Worm (Caenorhabditis elegans) whole organism, young adult: ENCODE data around the gene npp-18.

Experiments used
- B0336.3 ChIP-seq: fragments of 200-800 bp; sonication (Bioruptor generic); IDR thresholded peaks from 2 replicates; pipeline ENCODE4 v1.3.6; 2022; ENCODE audit warnings: missing genetic modification characterization, missing compliant biosample characterization
- C17E4.6 ChIP-seq: fragments of 200-800 bp; sonication (Bioruptor generic); IDR thresholded peaks from 2 replicates; pipeline ENCODE4 v1.3.6; 2022; ENCODE audit warnings: missing genetic modification reagents, missing genetic modification characterization, missing compliant biosample characterization
- F23B12.7 ChIP-seq: sonication (generic microtip); optimal IDR thresholded peaks from 2 replicates; lab custom pipeline; 2017; ENCODE audit warnings: missing genetic modification characterization, mild to moderate bottlenecking, missing compliant biosample characterization, antibody characterized with exemption, moderate library complexity; ENCODE audit not compliant: insufficient read depth
- F52B5.7 ChIP-seq: sonication (generic microtip); optimal IDR thresholded peaks from 2 replicates; lab custom pipeline; 2016; ENCODE audit warnings: mild to moderate bottlenecking, missing genetic modification characterization, missing compliant biosample characterization
- ama-1 ChIP-seq, 3 experiments: fragments of 150-350 bp in 1 of 3; sonication (generic microtip) in 2 of 3; optimal IDR thresholded peaks; 2 replicates each; lab custom pipeline; 2014 to 2018; ENCODE audit warnings: missing biosample characterization in 2 of 3, missing genetic modification characterization in 2 of 3, missing genetic modification reagents in 2 of 3
- atf-7 ChIP-seq: sonication (generic microtip); optimal IDR thresholded peaks from 2 replicates; lab custom pipeline; 2017; ENCODE audit warnings: mild to moderate bottlenecking, missing genetic modification characterization, missing compliant biosample characterization
- athp-1 ChIP-seq: sonication (generic microtip); optimal IDR thresholded peaks from 2 replicates; lab custom pipeline; 2017; ENCODE audit warnings: mild to moderate bottlenecking, missing genetic modification characterization, missing compliant biosample characterization
- attf-5 ChIP-seq: fragments of 200-800 bp; sonication (Bioruptor generic); optimal IDR thresholded peaks from 2 replicates; lab custom pipeline; 2018; ENCODE audit warnings: mild to moderate bottlenecking, missing genetic modification characterization, missing compliant biosample characterization
- attf-6 ChIP-seq: fragments of 200-800 bp; sonication (Bioruptor generic); IDR thresholded peaks from 2 replicates; pipeline ENCODE4 v1.3.6; 2022; ENCODE audit warnings: missing genetic modification reagents, missing genetic modification characterization, missing compliant biosample characterization
- cebp-1 ChIP-seq, 2 experiments: fragments of 200-800 bp in 1 of 2; sonication (Bioruptor generic) in 1 of 2; sonication (generic microtip) in 1 of 2; IDR thresholded peaks in 1 of 2; optimal IDR thresholded peaks in 1 of 2; 2 replicates each; pipeline versions ENCODE4 v1.3.6 to Lab custom; 2017 to 2022; ENCODE audit warnings: missing compliant biosample characterization in 2 of 2, missing genetic modification characterization in 2 of 2, mild to moderate bottlenecking in 1 of 2, missing genetic modification reagents in 1 of 2, moderate library complexity in 1 of 2
- dox-1 ChIP-seq: fragments of 200-800 bp; sonication (Bioruptor generic); IDR thresholded peaks from 2 replicates; pipeline ENCODE4 v1.3.6; 2022; ENCODE audit warnings: missing genetic modification reagents, missing genetic modification characterization, missing compliant biosample characterization
- egrh-3 ChIP-seq: fragments of 200-800 bp; sonication (Bioruptor generic); IDR thresholded peaks from 2 replicates; pipeline ENCODE4 v1.3.6; 2022; ENCODE audit warnings: missing genetic modification reagents, missing genetic modification characterization, missing compliant biosample characterization
- fkh-3 ChIP-seq: sonication (generic microtip); optimal IDR thresholded peaks from 2 replicates; lab custom pipeline; 2016; ENCODE audit warnings: mild to moderate bottlenecking, missing genetic modification characterization, missing compliant biosample characterization
- hmg-20 ChIP-seq: fragments of 200-800 bp; sonication (Bioruptor generic); IDR thresholded peaks from 2 replicates; pipeline ENCODE4 v1.3.6; 2022; ENCODE audit warnings: missing genetic modification reagents, missing genetic modification characterization, missing compliant biosample characterization
- lin-35 ChIP-seq, 3 experiments: fragments of 150-350 bp in 2 of 3; sonication (generic microtip) in 1 of 3; optimal IDR thresholded peaks; 2 replicates each; lab custom pipeline; 2014 to 2018; ENCODE audit warnings: missing biosample characterization in 3 of 3, missing genetic modification characterization in 3 of 3, missing genetic modification reagents in 3 of 3
- lin-40 ChIP-seq: sonication (generic microtip); optimal IDR thresholded peaks from 2 replicates; lab custom pipeline; 2016; ENCODE audit warnings: missing genetic modification characterization, mild to moderate bottlenecking, missing compliant biosample characterization, missing genotype, missing genetic modification reagents
- tbp1 ChIP-seq: fragments of 200-800 bp; sonication (Bioruptor generic); optimal IDR thresholded peaks from 2 replicates; lab custom pipeline; 2018; ENCODE audit warnings: mild to moderate bottlenecking, missing genetic modification characterization, missing compliant biosample characterization
- tlf-1 ChIP-seq: fragments of 200-800 bp; sonication (Bioruptor generic); optimal IDR thresholded peaks from 2 replicates; lab custom pipeline; 2018; ENCODE audit warnings: mild to moderate bottlenecking, missing genetic modification characterization, missing compliant biosample characterization
- zfh-2 ChIP-seq: fragments of 200-800 bp; sonication (Bioruptor generic); conservative IDR thresholded peaks from 2 replicates; pipeline ENCODE4 v1.3.6; 2022; ENCODE audit warnings: missing genetic modification reagents, missing genetic modification characterization, missing compliant biosample characterization
- ztf-25 ChIP-seq: fragments of 200-800 bp; sonication (Bioruptor generic); IDR thresholded peaks from 2 replicates; pipeline ENCODE4 v1.3.6; 2022; ENCODE audit warnings: missing genetic modification reagents, missing genetic modification characterization, missing compliant biosample characterization
- ztf-6 ChIP-seq: fragments of 200-800 bp; sonication (Bioruptor generic); IDR thresholded peaks from 2 replicates; pipeline ENCODE4 v1.3.6; 2022; ENCODE audit warnings: missing genetic modification reagents, missing genetic modification characterization, missing compliant biosample characterization

npp-18 gene

DNA sequence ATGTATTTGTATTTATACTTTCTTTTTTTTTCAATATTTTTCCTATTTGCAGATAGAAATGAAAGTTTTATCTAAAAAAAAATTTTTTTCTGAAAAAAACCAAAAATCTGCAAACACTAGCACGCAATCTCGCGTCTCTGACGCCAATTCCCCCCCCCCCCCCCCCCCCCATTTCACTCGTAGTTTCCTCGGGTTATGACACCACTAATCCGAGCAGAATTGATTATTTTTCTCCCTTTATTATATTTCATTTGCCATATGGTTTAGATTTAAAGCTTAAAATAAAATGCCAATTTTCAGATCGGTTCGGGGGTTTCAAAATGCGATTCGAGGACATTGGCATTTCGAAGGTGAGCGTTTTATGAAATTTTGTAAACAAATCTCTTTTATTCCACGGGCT lies 50.1 kb downstream of the npp-18 start, which contains the start of gene mtm-6:
Gene mtm-6, plus strand, starts transcription at position 301 of the 400 bp plus-strand sequence.
- TF ChIP-seq B0336.3 (peak; percentile 43; the same call in 1 of the 2 replicates), C17E4.6 (GFP tag; lab: Robert Waterston, UW) (no peak), dox-1 (GFP tag; lab: Robert Waterston, UW) (peak; percentile 35; the same call in 1 of the 2 replicates), fkh-3 (peak; percentile 49), cebp-1 (GFP tag; IDR thresholded peaks at IDR 0.05; lab: Robert Waterston, UW) (no peak), cebp-1 (tag; optimal IDR thresholded peaks at IDR 0.05; lab: Kevin White, UChicago) (peak; percentile 43), F23B12.7 (tag; lab: Kevin White, UChicago) (no peak), ama-1 (optimal IDR thresholded peaks at IDR 0.05; lab: Kevin White, UChicago) (no peak), ama-1 (GFP tag; optimal IDR thresholded peaks at IDR 0.05; lab: Kevin White, UChicago) (no peak), attf-5 (peak; percentile 9), tbp1 (GFP tag; lab: Kevin White, UChicago) (peak; percentile 6), atf-7 (tag; lab: Kevin White, UChicago) (peak; percentile 27), athp-1 (peak; percentile 25), F52B5.7 (tag; lab: Kevin White, UChicago) (no peak), lin-40 (tag; lab: Kevin White, UChicago) (no peak), lin-35 (GFP tag; optimal IDR thresholded peaks at IDR 0.05; lab: Kevin White, UChicago) (no peak), ztf-6 (GFP tag; lab: Robert Waterston, UW) (no peak), ztf-25 (GFP tag; lab: Robert Waterston, UW) (no peak), egrh-3 (GFP tag; lab: Robert Waterston, UW) (peak; percentile 40; the same call in 1 of the 2 replicates), hmg-20 (GFP tag; lab: Robert Waterston, UW) (no peak), tlf-1 (GFP tag; lab: Kevin White, UChicago) (peak; percentile 41)

DNA sequence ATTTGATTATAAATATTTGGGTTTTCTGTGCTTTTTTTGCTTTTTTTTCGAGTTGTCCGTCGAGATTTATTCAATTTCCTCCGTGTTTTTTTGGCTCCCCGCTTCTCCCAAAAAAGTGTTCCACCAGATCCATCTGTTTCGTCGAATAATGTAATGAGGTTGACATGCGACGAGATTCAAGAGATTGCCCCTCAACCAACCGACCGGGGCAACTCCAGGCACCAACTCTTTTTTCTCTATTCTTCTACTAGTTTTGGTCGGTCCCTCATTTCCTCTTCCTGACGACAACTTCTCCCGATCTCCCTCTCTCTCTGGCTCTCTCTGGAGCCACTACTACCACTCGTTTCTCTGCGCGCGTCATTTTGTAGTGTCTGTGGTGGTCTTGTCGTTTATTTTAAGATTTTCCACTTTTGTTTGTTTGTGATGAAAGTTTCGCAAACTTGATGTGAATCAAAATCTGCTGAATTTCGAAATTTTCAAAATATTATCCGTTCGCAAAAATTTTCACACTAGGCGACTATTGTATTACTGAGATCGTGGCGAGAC lies 51.2 kb downstream of the npp-18 start:
- TF ChIP-seq attf-6 (GFP tag; lab: Robert Waterston, UW) (no peak), cebp-1 (GFP tag; IDR thresholded peaks at IDR 0.05; lab: Robert Waterston, UW) (no peak), cebp-1 (tag; optimal IDR thresholded peaks at IDR 0.05; lab: Kevin White, UChicago) (peak; percentile 48), zfh-2 (peak; percentile 35; the same call in 1 of the 2 replicates)
